5 fruit fly cellular contexts compared by ENCODE assay signal in the genomic region with DNA sequence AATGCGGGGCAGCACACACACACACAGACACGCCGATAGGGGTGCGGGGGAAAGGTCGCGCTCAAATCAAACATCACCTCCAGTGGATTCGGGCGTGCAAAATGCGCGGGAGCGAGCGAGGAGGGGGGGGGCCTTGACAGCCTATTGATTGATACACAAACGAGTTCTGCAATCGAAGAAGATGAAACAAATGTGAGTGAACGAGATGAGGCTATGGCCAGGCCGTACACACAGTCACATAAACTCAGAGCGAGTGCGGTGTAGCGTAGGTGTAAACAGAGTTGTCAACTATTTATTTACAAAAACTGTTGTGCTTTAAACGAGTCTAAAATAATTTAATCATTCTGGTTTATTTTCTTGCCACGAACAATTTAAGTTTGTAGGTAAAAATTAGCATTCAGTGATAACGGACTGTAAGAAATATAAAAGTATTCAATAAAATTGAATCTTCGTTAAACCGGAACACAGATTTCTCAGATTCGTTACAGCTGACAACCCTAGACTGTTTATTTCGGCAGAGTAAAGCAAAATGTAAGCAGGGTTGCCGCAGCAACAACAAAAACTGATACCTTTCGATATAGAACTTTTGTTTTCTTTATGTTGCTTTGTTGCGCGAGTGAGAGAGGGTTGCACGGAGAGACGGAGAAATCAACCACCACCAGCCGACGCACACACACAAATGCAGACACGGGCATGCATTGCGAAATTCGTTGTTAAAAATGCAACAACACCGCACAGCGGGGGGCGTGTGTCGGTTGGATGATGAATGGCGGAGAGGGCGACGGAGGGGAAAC.
TF ChIP-seq lines count a peak whose summit lies in the region.

No protein-coding gene starts in this region.

TF ChIP-seq in whole organism, adult, 20 proteins besides CTCF, POLR2A, EP300 and RAD21 (continued from another document):
- TF ChIP-seq CG33017 (tag; optimal IDR thresholded peaks at IDR 0.05; lab: Kevin White, UChicago) (peak; percentile 76), Clk (GFP tag; optimal IDR thresholded peaks at IDR 0.05; lab: Kevin White, UChicago) (no peak), kay (GFP tag; lab: Kevin White, UChicago; ENCODE audit: borderline replicate concordance) (peak; percentile 74), CG5204 (GFP tag; optimal IDR thresholded peaks at IDR 0.05; lab: Kevin White, UChicago) (peak; percentile 79), Hr96 (GFP tag; optimal IDR thresholded peaks at IDR 0.05; lab: Kevin White, UChicago) (peak; percentile 88)

TF ChIP-seq in whole organism, embryonic, 481 proteins besides CTCF, POLR2A, EP300 and RAD21 (continued from another document and continues in another):
- TF ChIP-seq CG17802 (tag; optimal IDR thresholded peaks at IDR 0.05; lab: Kevin White, UChicago) (peak; percentile 66), CG10321 (GFP tag; IDR thresholded peaks at IDR 0.05; lab: Robert Waterston, UW) (peak; percentile 54), Abd-B (GFP tag; optimal IDR thresholded peaks at IDR 0.05; lab: Kevin White, UChicago) (peak; percentile 75), CG1603 (tag; optimal IDR thresholded peaks at IDR 0.05; lab: Kevin White, UChicago) (peak; percentile 90), tx (GFP tag; optimal IDR thresholded peaks at IDR 0.05; lab: Kevin White, UChicago) (peak; percentile 64), Dfd (GFP tag; optimal IDR thresholded peaks at IDR 0.05; lab: Kevin White, UChicago) (no peak), CG7271 (tag; optimal IDR thresholded peaks at IDR 0.05; lab: Kevin White, UChicago) (peak; percentile 16), CG13624 (GFP tag; optimal IDR thresholded peaks at IDR 0.05; lab: Kevin White, UChicago) (peak; percentile 86), CG17328 (GFP tag; IDR thresholded peaks at IDR 0.05; lab: Robert Waterston, UW) (peak; percentile 79), CG2116 (GFP tag; optimal IDR thresholded peaks at IDR 0.05; lab: Kevin White, UChicago) (peak; percentile 59), CG12744 (GFP tag; optimal IDR thresholded peaks at IDR 0.05; lab: Kevin White, UChicago) (peak; percentile 79), Myb (GFP tag; optimal IDR thresholded peaks at IDR 0.05; lab: Kevin White, UChicago) (peak; percentile 59), Hr39 (optimal IDR thresholded peaks at IDR 0.05; lab: Kevin White, UChicago) (no peak), grau (tag; optimal IDR thresholded peaks at IDR 0.05; lab: Kevin White, UChicago) (peak; percentile 92), Adf1 (GFP tag; IDR thresholded peaks at IDR 0.05; lab: Robert Waterston, UW) (peak; percentile 27; the same call in 1 of the 2 replicates), Lhr (GFP tag; optimal IDR thresholded peaks at IDR 0.05; lab: Kevin White, UChicago) (peak; percentile 68), run (tag; optimal IDR thresholded peaks at IDR 0.05; lab: Kevin White, UChicago) (peak; percentile 87), Ptx1 (GFP tag; IDR thresholded peaks at IDR 0.05; lab: Robert Waterston, UW) (peak; percentile 90), CG13123 (GFP tag; optimal IDR thresholded peaks at IDR 0.05; lab: Kevin White, UChicago) (peak; percentile 71), eyg (GFP tag; optimal IDR thresholded peaks at IDR 0.05; lab: Kevin White, UChicago) (peak; percentile 70), psq (GFP tag; optimal IDR thresholded peaks at IDR 0.05; lab: Kevin White, UChicago) (peak; percentile 56), CG14050 (GFP tag; IDR thresholded peaks at IDR 0.05; lab: Robert Waterston, UW) (peak; percentile 79), CG9727 (GFP tag; optimal IDR thresholded peaks at IDR 0.05; lab: Kevin White, UChicago) (peak; percentile 91), CG15011 (GFP tag; optimal IDR thresholded peaks at IDR 0.05; lab: Kevin White, UChicago) (peak; percentile 86), z (GFP tag; IDR thresholded peaks at IDR 0.05; lab: Robert Waterston, UW) (no peak), CG15479 (GFP tag; optimal IDR thresholded peaks at IDR 0.05; lab: Kevin White, UChicago) (peak; percentile 59), CoRest (tag; optimal IDR thresholded peaks at IDR 0.05; lab: Kevin White, UChicago) (peak; percentile 94), Vsx1 (GFP tag; optimal IDR thresholded peaks at IDR 0.05; lab: Kevin White, UChicago) (peak; percentile 67), mam (GFP tag; optimal IDR thresholded peaks at IDR 0.05; lab: Kevin White, UChicago) (peak; percentile 86)

TF ChIP-seq in whole organism, prepupa, 60 proteins besides CTCF, POLR2A, EP300 and RAD21 (continued from another document and continues in another):
- TF ChIP-seq lz (GFP tag; optimal IDR thresholded peaks at IDR 0.05; lab: Kevin White, UChicago) (peak; percentile 94), CG6854 (GFP tag; optimal IDR thresholded peaks at IDR 0.05; lab: Kevin White, UChicago) (peak; percentile 86), salr (GFP tag; optimal IDR thresholded peaks at IDR 0.05; lab: Kevin White, UChicago) (peak; percentile 64 to 66), Ets96B (tag; optimal IDR thresholded peaks at IDR 0.05; lab: Kevin White, UChicago) (peak; percentile 87), CG3919 (GFP tag; optimal IDR thresholded peaks at IDR 0.05; lab: Kevin White, UChicago) (peak; percentile 81), Sox102F (GFP tag; optimal IDR thresholded peaks at IDR 0.05; lab: Kevin White, UChicago) (peak; percentile 87), CG11902 (GFP tag; optimal IDR thresholded peaks at IDR 0.05; lab: Kevin White, UChicago) (peak; percentile 81), CG10631 (GFP tag; optimal IDR thresholded peaks at IDR 0.05; lab: Kevin White, UChicago) (peak; percentile 84), CG9139 (GFP tag; optimal IDR thresholded peaks at IDR 0.05; lab: Kevin White, UChicago) (peak; percentile 79), CG6808 (GFP tag; optimal IDR thresholded peaks at IDR 0.05; lab: Kevin White, UChicago) (peak; percentile 87), CG10669 (GFP tag; optimal IDR thresholded peaks at IDR 0.05; lab: Kevin White, UChicago) (peak; percentile 91), Sox15 (GFP tag; optimal IDR thresholded peaks at IDR 0.05; lab: Kevin White, UChicago) (peak; percentile 81), CG8319 (GFP tag; optimal IDR thresholded peaks at IDR 0.05; lab: Kevin White, UChicago) (peak; percentile 85), fkh (GFP tag; optimal IDR thresholded peaks at IDR 0.05; lab: Kevin White, UChicago) (peak; percentile 43), dsx (GFP tag; optimal IDR thresholded peaks at IDR 0.05; lab: Kevin White, UChicago; ENCODE audit: poor library complexity, severe bottlenecking) (peak; percentile 88), dac (GFP tag; optimal IDR thresholded peaks at IDR 0.05; lab: Kevin White, UChicago) (peak; percentile 28), CG11294 (GFP tag; IDR thresholded peaks at IDR 0.05; lab: Robert Waterston, UW) (peak; percentile 73), spab (GFP tag; optimal IDR thresholded peaks at IDR 0.05; lab: Kevin White, UChicago) (peak; percentile 83), CG32006 (GFP tag; optimal IDR thresholded peaks at IDR 0.05; lab: Kevin White, UChicago) (peak; percentile 82), CG3032 (tag; optimal IDR thresholded peaks at IDR 0.05; lab: Kevin White, UChicago) (peak; percentile 86), Eip93F (GFP tag; optimal IDR thresholded peaks at IDR 0.05; lab: Kevin White, UChicago) (peak; percentile 85), cyc (GFP tag; optimal IDR thresholded peaks at IDR 0.05; lab: Kevin White, UChicago) (peak; percentile 92), CG11762 (GFP tag; optimal IDR thresholded peaks at IDR 0.05; lab: Kevin White, UChicago; ENCODE audit: insufficient read depth) (peak; percentile 81), CG7368 (GFP tag; optimal IDR thresholded peaks at IDR 0.05; lab: Kevin White, UChicago) (peak; percentile 72), fd85E (GFP tag; optimal IDR thresholded peaks at IDR 0.05; lab: Kevin White, UChicago) (peak; percentile 73), net (GFP tag; optimal IDR thresholded peaks at IDR 0.05; lab: Kevin White, UChicago) (peak; percentile 85), Gug (GFP tag; IDR thresholded peaks at IDR 0.05; lab: Robert Waterston, UW) (peak; percentile 67), CG6163 (GFP tag; IDR thresholded peaks at IDR 0.05; lab: Robert Waterston, UW) (peak; percentile 84), esn (GFP tag; optimal IDR thresholded peaks at IDR 0.05; lab: Kevin White, UChicago) (peak; percentile 94)

TF ChIP-seq in whole organism, pupa, 21 proteins besides CTCF, POLR2A, EP300 and RAD21 (continued from another document):
- TF ChIP-seq CG12605 (GFP tag; IDR thresholded peaks at IDR 0.05; lab: Robert Waterston, UW) = no peak; the same call in none of the 2 replicates
- peak; percentile 79 for TF ChIP-seq Pif1B (GFP tag; optimal IDR thresholded peaks at IDR 0.05; lab: Kevin White, UChicago)
- TF ChIP-seq EcR (GFP tag; optimal IDR thresholded peaks at IDR 0.05; lab: Kevin White, UChicago) = peak; percentile 17
- peak; percentile 83 for TF ChIP-seq CG4496 (GFP tag; IDR thresholded peaks at IDR 0.05; lab: Robert Waterston, UW)
TF ChIP-seq in whole organism, pupa: peak in this region for 18.

TF ChIP-seq in whole organism, wandering third instar larva, 38 proteins besides CTCF, POLR2A, EP300 and RAD21 (continued from another document):
- TF ChIP-seq ey (GFP tag; optimal IDR thresholded peaks at IDR 0.05; lab: Kevin White, UChicago) = peak; percentile 95
- no peak for TF ChIP-seq usp (GFP tag; optimal IDR thresholded peaks at IDR 0.05; lab: Kevin White, UChicago)
- peak; percentile 37 to 94 for TF ChIP-seq foxo (GFP tag; optimal IDR thresholded peaks at IDR 0.05; lab: Kevin White, UChicago)
- peak; percentile 96 for TF ChIP-seq HLH106 (tag; optimal IDR thresholded peaks at IDR 0.05; lab: Kevin White, UChicago)
- TF ChIP-seq Hr78 (GFP tag; optimal IDR thresholded peaks at IDR 0.05; lab: Kevin White, UChicago) = no peak
- peak; percentile 91 for TF ChIP-seq br (GFP tag; optimal IDR thresholded peaks at IDR 0.05; lab: Kevin White, UChicago)
- peak; percentile 64 for TF ChIP-seq Rel (GFP tag; optimal IDR thresholded peaks at IDR 0.05; lab: Kevin White, UChicago)
- peak; percentile 93 for TF ChIP-seq Rel (tag; optimal IDR thresholded peaks at IDR 0.05; lab: Kevin White, UChicago)
- TF ChIP-seq h (GFP tag; optimal IDR thresholded peaks at IDR 0.05; lab: Kevin White, UChicago) = peak; percentile 95
- TF ChIP-seq Vsx2 (GFP tag; optimal IDR thresholded peaks at IDR 0.05; lab: Kevin White, UChicago; ENCODE audit: partially characterized antibody) = peak; percentile 68
- peak; percentile 52 for TF ChIP-seq Mio (GFP tag; optimal IDR thresholded peaks at IDR 0.05; lab: Kevin White, UChicago)
- peak; percentile 77 for TF ChIP-seq sv (GFP tag; optimal IDR thresholded peaks at IDR 0.05; lab: Kevin White, UChicago)
- peak; percentile 80 for TF ChIP-seq brk (GFP tag; optimal IDR thresholded peaks at IDR 0.05; lab: Kevin White, UChicago)
- no peak for TF ChIP-seq lola (GFP tag; optimal IDR thresholded peaks at IDR 0.05; lab: Kevin White, UChicago)
- TF ChIP-seq Hr83 (GFP tag; optimal IDR thresholded peaks at IDR 0.05; lab: Kevin White, UChicago; ENCODE audit: poor library complexity, severe bottlenecking) = peak; percentile 37
- peak; percentile 89 for TF ChIP-seq psq (GFP tag; optimal IDR thresholded peaks at IDR 0.05; lab: Kevin White, UChicago)
- TF ChIP-seq Jra (GFP tag; optimal IDR thresholded peaks at IDR 0.05; lab: Kevin White, UChicago) = peak; percentile 87
- peak; percentile 70 for TF ChIP-seq dsf (GFP tag; optimal IDR thresholded peaks at IDR 0.05; lab: Kevin White, UChicago; ENCODE audit: borderline replicate concordance)
- peak; percentile 93 for TF ChIP-seq dmrt93B (GFP tag; optimal IDR thresholded peaks at IDR 0.05; lab: Kevin White, UChicago)
- peak; percentile 57 for TF ChIP-seq Dif (GFP tag; optimal IDR thresholded peaks at IDR 0.05; lab: Kevin White, UChicago; ENCODE audit: partially characterized antibody)
